Fruit fly (Drosophila melanogaster) whole organism, embryonic: ENCODE measurements around the gene CG7879.
A peak's percentile ranks its signal among the peaks of the same experiment; 100 is the strongest.

Experiments used
- B-H2 ChIP-seq: fragments of 200-800 bp; sonication (Bioruptor generic); optimal IDR thresholded peaks from 2 replicates; lab custom pipeline; 2018; ENCODE audit warnings: missing biosample characterization, mild to moderate bottlenecking, missing genetic modification characterization
- CG12104 ChIP-seq: fragments of 200-800 bp; sonication (Bioruptor generic); optimal IDR thresholded peaks from 3 replicates; lab custom pipeline; 2016; ENCODE audit warnings: missing biosample characterization, missing genetic modification characterization
- CG13296 ChIP-seq: fragments of 200-800 bp; sonication (Bioruptor generic); optimal IDR thresholded peaks from 3 replicates; lab custom pipeline; 2018; ENCODE audit warnings: missing biosample characterization, mild to moderate bottlenecking, missing genetic modification characterization
- CG14965 ChIP-seq: fragments of 200-800 bp; sonication (Bioruptor generic); optimal IDR thresholded peaks from 2 replicates; lab custom pipeline; 2016; ENCODE audit warnings: missing biosample characterization, missing genetic modification characterization, borderline replicate concordance
- CG1529 ChIP-seq: fragments of 200-800 bp; sonication (Bioruptor generic); optimal IDR thresholded peaks from 3 replicates; lab custom pipeline; 2018; ENCODE audit warnings: missing biosample characterization, missing genetic modification characterization
- CG17568 ChIP-seq: fragments of 200-800 bp; sonication (Bioruptor generic); optimal IDR thresholded peaks from 2 replicates; lab custom pipeline; 2018; ENCODE audit warnings: missing biosample characterization, mild to moderate bottlenecking, missing genetic modification characterization, moderate library complexity
- CG18011 ChIP-seq: fragments of 200-800 bp; sonication (Bioruptor generic); optimal IDR thresholded peaks from 2 replicates; lab custom pipeline; 2017; ENCODE audit warnings: missing biosample characterization, missing genetic modification characterization, mild to moderate bottlenecking, moderate library complexity, missing genotype
- CG18476 ChIP-seq: fragments of 200-800 bp; sonication (Bioruptor generic); optimal IDR thresholded peaks from 2 replicates; lab custom pipeline; 2016; ENCODE audit warnings: missing biosample characterization, mild to moderate bottlenecking, missing genetic modification characterization
- CG30431 ChIP-seq: fragments of 200-800 bp; sonication (Bioruptor generic); optimal IDR thresholded peaks from 2 replicates; lab custom pipeline; 2017; ENCODE audit warnings: missing biosample characterization, missing genetic modification characterization
- CG31441 ChIP-seq: fragments of 200-800 bp; sonication (Bioruptor generic); IDR thresholded peaks from 2 replicates; pipeline ENCODE4 v1.3.6; 2022; ENCODE audit warnings: missing biosample characterization, missing genetic modification characterization
- CG3847 ChIP-seq: fragments of 200-800 bp; sonication (Bioruptor generic); IDR thresholded peaks from 2 replicates; pipeline ENCODE4 v1.3.6; 2022; ENCODE audit warnings: missing biosample characterization, missing genetic modification characterization
- CG6254 ChIP-seq: fragments of 200-800 bp; sonication (Bioruptor generic); optimal IDR thresholded peaks from 3 replicates; lab custom pipeline; 2017; ENCODE audit warnings: mild to moderate bottlenecking, missing biosample characterization, missing genetic modification reagents, missing genetic modification characterization
- CG6813 ChIP-seq: fragments of 200-800 bp; sonication (Bioruptor generic); optimal IDR thresholded peaks from 2 replicates; lab custom pipeline; 2017; ENCODE audit warnings: missing biosample characterization, missing genetic modification characterization, mild to moderate bottlenecking, moderate library complexity, missing genetic modification reagents
- CG7271 ChIP-seq: fragments of 200-800 bp; sonication (Bioruptor generic); optimal IDR thresholded peaks from 2 replicates; lab custom pipeline; 2018; ENCODE audit warnings: missing biosample characterization, mild to moderate bottlenecking, missing genetic modification characterization, moderate library complexity
- CG8765 ChIP-seq: fragments of 200-800 bp; sonication (Bioruptor generic); IDR thresholded peaks from 2 replicates; pipeline ENCODE4 v1.3.6; 2022; ENCODE audit warnings: missing biosample characterization, missing genetic modification characterization
- Drgx ChIP-seq: fragments of 200-800 bp; sonication (Bioruptor generic); IDR thresholded peaks from 2 replicates; pipeline ENCODE4 v1.3.6; 2022; ENCODE audit warnings: missing biosample characterization, missing genetic modification characterization
- ERR ChIP-seq: fragments of 200-800 bp; sonication (Bioruptor generic); optimal IDR thresholded peaks from 2 replicates; lab custom pipeline; 2016; ENCODE audit warnings: missing biosample characterization, missing genetic modification characterization
- Ets97D ChIP-seq: fragments of 200-800 bp; sonication (Bioruptor generic); optimal IDR thresholded peaks from 3 replicates; lab custom pipeline; 2016; ENCODE audit warnings: missing biosample characterization, missing genetic modification characterization
- Kr ChIP-seq: fragments of 200-800 bp; sonication (Bioruptor generic); optimal IDR thresholded peaks from 2 replicates; lab custom pipeline; 2017; ENCODE audit warnings: missing biosample characterization, mild to moderate bottlenecking, missing genetic modification characterization
- Lpt ChIP-seq: fragments of >200 bp; optimal IDR thresholded peaks from 2 replicates; lab custom pipeline; 2018; ENCODE audit warnings: missing biosample characterization, missing genetic modification characterization
- Oaz ChIP-seq: fragments of 200-800 bp; sonication (Bioruptor generic); IDR thresholded peaks from 2 replicates; pipeline ENCODE4 v1.3.6; 2022; ENCODE audit warnings: missing biosample characterization, missing genetic modification characterization
- PHDP ChIP-seq: fragments of 200-800 bp; sonication (Bioruptor generic); optimal IDR thresholded peaks from 3 replicates; lab custom pipeline; 2018; ENCODE audit warnings: missing biosample characterization, mild to moderate bottlenecking, missing genetic modification characterization, moderate library complexity
- Poxn ChIP-seq: fragments of 200-800 bp; sonication (Bioruptor generic); IDR thresholded peaks from 2 replicates; pipeline ENCODE4 v1.3.6; 2022; ENCODE audit warnings: missing biosample characterization, missing genetic modification characterization
- Scr ChIP-seq: fragments of 200-800 bp; sonication (Bioruptor generic); IDR thresholded peaks from 2 replicates; pipeline ENCODE4 v1.3.6; 2022; ENCODE audit warnings: missing biosample characterization, missing genetic modification characterization; ENCODE audit not compliant: partially characterized antibody
- Trl ChIP-seq, 3 experiments: fragments of >200 bp in 2 of 3; fragments of 200-800 bp in 1 of 3; sonication (Bioruptor generic) in 1 of 3; optimal IDR thresholded peaks; 2 replicates in 1 of 3; 3 replicates in 2 of 3; lab custom pipeline; 2016 to 2017; ENCODE audit warnings: missing biosample characterization in 1 of 3, missing genetic modification characterization in 1 of 3
- YL-1 ChIP-seq: fragments of 200-800 bp; sonication (Bioruptor generic); optimal IDR thresholded peaks from 3 replicates; lab custom pipeline; 2017; ENCODE audit warnings: missing biosample characterization, mild to moderate bottlenecking, missing genetic modification characterization
- ara ChIP-seq: fragments of 200-800 bp; sonication (Bioruptor generic); IDR thresholded peaks from 2 replicates; pipeline ENCODE4 v1.3.6; 2022; ENCODE audit warnings: missing biosample characterization, missing genetic modification characterization
- ase ChIP-seq: fragments of 200-800 bp; sonication (Bioruptor generic); IDR thresholded peaks from 3 replicates; pipeline ENCODE4 v1.3.6; 2022; ENCODE audit warnings: missing biosample characterization, missing genetic modification characterization
- ash1 ChIP-seq: fragments of 200-800 bp; sonication (Bioruptor generic); optimal IDR thresholded peaks from 2 replicates; lab custom pipeline; 2018; ENCODE audit warnings: missing biosample characterization, mild to moderate bottlenecking, missing genetic modification characterization
- cato ChIP-seq: fragments of 200-800 bp; sonication (Bioruptor generic); optimal IDR thresholded peaks from 2 replicates; lab custom pipeline; 2016; ENCODE audit warnings: missing biosample characterization, missing genetic modification characterization, borderline replicate concordance
- fd3F ChIP-seq: fragments of 200-800 bp; sonication (Bioruptor generic); optimal IDR thresholded peaks from 2 replicates; lab custom pipeline; 2018; ENCODE audit warnings: missing biosample characterization, mild to moderate bottlenecking, missing genetic modification characterization, moderate library complexity
- gfzf ChIP-seq: fragments of 200-800 bp; sonication (Bioruptor generic); optimal IDR thresholded peaks from 2 replicates; lab custom pipeline; 2016; ENCODE audit warnings: missing biosample characterization, mild to moderate bottlenecking, missing genetic modification characterization, moderate library complexity
- gsb ChIP-seq: fragments of 200-800 bp; sonication (Bioruptor generic); IDR thresholded peaks from 2 replicates; pipeline ENCODE4 v1.3.6; 2022; ENCODE audit warnings: missing biosample characterization, missing genetic modification characterization
- inv ChIP-seq: fragments of 200-800 bp; sonication (Bioruptor generic); IDR thresholded peaks from 2 replicates; pipeline ENCODE4 v1.3.6; 2022; ENCODE audit warnings: missing biosample characterization, missing genetic modification characterization; ENCODE audit not compliant: partially characterized antibody
- jigr1 ChIP-seq: fragments of 200-800 bp; sonication (Bioruptor generic); IDR thresholded peaks from 3 replicates; pipeline ENCODE4 v1.3.6; 2022; ENCODE audit warnings: missing biosample characterization, missing genetic modification characterization
- lab ChIP-seq: fragments of 200-800 bp; sonication (Bioruptor generic); optimal IDR thresholded peaks from 3 replicates; lab custom pipeline; 2017; ENCODE audit warnings: missing biosample characterization, missing genetic modification characterization, mild to moderate bottlenecking, moderate library complexity, missing genetic modification reagents
- lilli ChIP-seq: fragments of 200-800 bp; sonication (Bioruptor generic); optimal IDR thresholded peaks from 3 replicates; lab custom pipeline; 2016; ENCODE audit warnings: missing biosample characterization, missing genetic modification characterization
- nau ChIP-seq: fragments of 200-800 bp; sonication (Bioruptor generic); optimal IDR thresholded peaks from 3 replicates; lab custom pipeline; 2017; ENCODE audit warnings: missing biosample characterization, mild to moderate bottlenecking, missing genetic modification characterization, missing genetic modification reagents
- odd ChIP-seq: fragments of 200-800 bp; sonication (Bioruptor generic); optimal IDR thresholded peaks from 2 replicates; lab custom pipeline; 2017; ENCODE audit warnings: missing biosample characterization, mild to moderate bottlenecking, missing genetic modification characterization
- org-1 ChIP-seq: fragments of 200-800 bp; sonication (Bioruptor generic); optimal IDR thresholded peaks from 2 replicates; lab custom pipeline; 2017; ENCODE audit warnings: missing biosample characterization, missing genetic modification characterization
- prd ChIP-seq, 3 experiments: fragments of >200 bp in 2 of 3; fragments of 200-800 bp in 1 of 3; sonication (Bioruptor generic) in 1 of 3; optimal IDR thresholded peaks in 2 of 3; IDR thresholded peaks in 1 of 3; 2 replicates in 2 of 3; 3 replicates in 1 of 3; pipeline versions ENCODE4 v1.3.6 to Lab custom; 2017 to 2022; ENCODE audit warnings: missing biosample characterization in 1 of 3, missing genetic modification characterization in 1 of 3
- psq ChIP-seq: fragments of 200-800 bp; sonication (Bioruptor generic); optimal IDR thresholded peaks from 2 replicates; lab custom pipeline; 2017; ENCODE audit warnings: missing biosample characterization, missing genetic modification characterization
- ranshi ChIP-seq: fragments of 200-800 bp; sonication (Bioruptor generic); IDR thresholded peaks from 2 replicates; pipeline ENCODE4 v1.3.6; 2022; ENCODE audit warnings: missing biosample characterization, missing genetic modification characterization
- row ChIP-seq: fragments of 200-800 bp; sonication (Bioruptor generic); IDR thresholded peaks from 3 replicates; pipeline ENCODE4 v1.3.6; 2022; ENCODE audit warnings: missing biosample characterization, missing genetic modification characterization
- schlank ChIP-seq: fragments of 200-800 bp; sonication (Bioruptor generic); optimal IDR thresholded peaks from 2 replicates; lab custom pipeline; 2018; ENCODE audit warnings: missing biosample characterization, mild to moderate bottlenecking, missing genetic modification characterization
- tll ChIP-seq, 2 experiments: fragments of 200-800 bp in 1 of 2; fragments of >200 bp in 1 of 2; sonication (Bioruptor generic) in 1 of 2; optimal IDR thresholded peaks; 2 replicates each; lab custom pipeline; 2017 to 2019; ENCODE audit warnings: missing biosample characterization in 2 of 2, missing genetic modification characterization in 2 of 2, mild to moderate bottlenecking in 1 of 2, moderate library complexity in 1 of 2
- ttk ChIP-seq: fragments of 200-800 bp; sonication (Bioruptor generic); IDR thresholded peaks from 2 replicates; pipeline ENCODE4 v2.1.2; 2022; ENCODE audit warnings: missing biosample characterization, missing genetic modification characterization
- z ChIP-seq: fragments of 200-800 bp; sonication (Bioruptor generic); IDR thresholded peaks from 3 replicates; pipeline ENCODE4 v1.3.6; 2022; ENCODE audit warnings: missing biosample characterization, missing genetic modification characterization
- zfh1 ChIP-seq: fragments of 200-800 bp; sonication (Bioruptor generic); IDR thresholded peaks from 3 replicates; pipeline ENCODE4 v1.3.6; 2022; ENCODE audit warnings: missing biosample characterization, missing genetic modification characterization

Gene CG7879

dm6 chr3L:1575731-1576376 is 7.4 kb upstream of the CG7879 start (continued):
- TF ChIP-seq odd (GFP tag; lab: Kevin White, UChicago), result no peak
- no peak for TF ChIP-seq gsb (GFP tag; lab: Robert Waterston, UW)
- TF ChIP-seq Oaz (GFP tag; lab: Robert Waterston, UW), result no peak
- TF ChIP-seq CG18011 (GFP tag; lab: Kevin White, UChicago), result no peak
- TF ChIP-seq ara (GFP tag; lab: Robert Waterston, UW), result no peak
- TF ChIP-seq Trl (optimal IDR thresholded peaks at IDR 0.05; lab: Kevin White, UChicago), result no peak
- no peak for TF ChIP-seq Trl (GFP tag; optimal IDR thresholded peaks at IDR 0.05; lab: Kevin White, UChicago)
- TF ChIP-seq tll (GFP tag; optimal IDR thresholded peaks at IDR 0.05; lab: Kevin White, UChicago), result no peak
- TF ChIP-seq fd3F (GFP tag; lab: Kevin White, UChicago), result no peak
- peak; percentile 7 for TF ChIP-seq lilli (GFP tag; lab: Kevin White, UChicago)
- no peak for TF ChIP-seq ttk (GFP tag; lab: Robert Waterston, UW)
- TF ChIP-seq ash1 (GFP tag; lab: Kevin White, UChicago), result no peak
- TF ChIP-seq z (GFP tag; lab: Robert Waterston, UW), result 0 out of 3 replicates have a peak, but pooled peaks have one; percentile 12
- no peak for TF ChIP-seq Poxn (GFP tag; lab: Robert Waterston, UW)
- TF ChIP-seq prd (optimal IDR thresholded peaks at IDR 0.05; lab: Kevin White, UChicago), result no peak
- no peak for TF ChIP-seq prd (GFP tag; IDR thresholded peaks at IDR 0.05; lab: Robert Waterston, UW)
- TF ChIP-seq jigr1, result no peak
- TF ChIP-seq nau, result no peak
- TF ChIP-seq Drgx (GFP tag; lab: Robert Waterston, UW), result peak; percentile 19; the same call in 1 of the 2 replicates
- TF ChIP-seq B-H2, result no peak
- no peak for TF ChIP-seq PHDP (tag; lab: Kevin White, UChicago)
- no peak for TF ChIP-seq Scr (GFP tag; lab: Robert Waterston, UW)
- no peak for TF ChIP-seq cato (GFP tag; lab: Kevin White, UChicago)
- TF ChIP-seq zfh1, result 0 out of 3 replicates have a peak, but pooled peaks have one; percentile 42
- peak; percentile 16 for TF ChIP-seq CG6254
- no peak for TF ChIP-seq Kr (GFP tag; lab: Kevin White, UChicago)
- TF ChIP-seq YL-1 (GFP tag; lab: Kevin White, UChicago), result no peak
- no peak for TF ChIP-seq CG3847 (GFP tag; lab: Robert Waterston, UW)
- no peak for TF ChIP-seq inv
- peak; percentile 35 for TF ChIP-seq CG17568 (GFP tag; lab: Kevin White, UChicago)
- TF ChIP-seq schlank, result no peak
- no peak for TF ChIP-seq CG18476 (GFP tag; lab: Kevin White, UChicago)
- no peak for TF ChIP-seq org-1 (GFP tag; lab: Kevin White, UChicago)
- TF ChIP-seq Lpt (GFP tag; lab: Kevin White, UChicago), result no peak
- 0 out of 3 replicates have a peak, but pooled peaks have one; percentile 25 for TF ChIP-seq row (GFP tag; lab: Robert Waterston, UW)
- no peak for TF ChIP-seq CG8765
- TF ChIP-seq CG12104 (GFP tag; lab: Kevin White, UChicago), result no peak
- TF ChIP-seq ranshi (GFP tag; lab: Robert Waterston, UW), result peak; percentile 13; the same call in 1 of the 2 replicates
- no peak for TF ChIP-seq ase (GFP tag; lab: Robert Waterston, UW)
- peak; percentile 15 for TF ChIP-seq CG13296
- peak; percentile 0 for TF ChIP-seq Ets97D (GFP tag; lab: Kevin White, UChicago)
- TF ChIP-seq CG7271 (tag; lab: Kevin White, UChicago), result peak; percentile 18
- TF ChIP-seq CG31441 (GFP tag; lab: Robert Waterston, UW), result 0 out of 2 replicates have a peak, but pooled peaks have one; percentile 13
- no peak for TF ChIP-seq ERR (GFP tag; lab: Kevin White, UChicago)
- no peak for TF ChIP-seq gfzf (GFP tag; lab: Kevin White, UChicago)
- TF ChIP-seq psq (GFP tag; lab: Kevin White, UChicago), result no peak
- TF ChIP-seq lab (GFP tag; lab: Kevin White, UChicago), result peak; percentile 6
- TF ChIP-seq CG14965 (GFP tag; lab: Kevin White, UChicago), result no peak
- no peak for TF ChIP-seq CG30431
- no peak for TF ChIP-seq CG6813 (GFP tag; lab: Kevin White, UChicago)
- no peak for TF ChIP-seq CG1529 (GFP tag; lab: Kevin White, UChicago)
